Fruit fly (Drosophila melanogaster): ENCODE data around the gene Fum3.

DNA sequence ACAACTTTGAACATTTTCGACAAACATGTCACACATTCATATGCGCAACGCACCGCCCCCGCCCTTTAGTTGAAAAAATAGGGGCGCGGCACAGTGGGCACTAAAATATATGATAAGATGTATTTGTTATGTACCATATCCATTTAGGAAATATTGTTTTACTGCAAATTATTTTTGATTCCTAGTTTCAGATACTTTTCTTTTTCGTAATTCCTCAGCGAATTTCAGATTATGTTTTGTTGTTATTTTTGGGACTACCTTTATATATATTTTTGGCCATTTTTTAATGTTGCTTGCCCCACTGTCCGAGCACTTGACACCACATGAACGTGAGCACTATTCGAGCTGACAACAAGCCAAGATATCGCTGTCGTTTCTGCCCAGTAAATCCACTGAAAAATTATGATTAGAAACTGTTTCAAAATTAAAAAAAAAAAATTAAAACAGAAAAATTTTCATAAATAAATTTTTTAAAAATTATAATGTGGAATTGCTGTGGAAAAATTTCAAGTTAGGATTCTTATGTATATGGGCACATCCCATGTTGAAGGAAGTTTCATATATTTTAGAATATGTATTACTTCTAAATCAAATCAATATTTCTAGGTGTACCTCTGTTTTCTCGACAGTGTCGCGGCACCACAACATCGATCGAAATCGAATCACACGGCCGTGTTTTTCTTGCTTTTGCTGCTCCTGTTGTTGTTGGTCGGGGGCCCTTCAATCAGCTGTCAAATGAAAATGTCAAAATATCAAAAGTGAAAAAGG is 48.2 kb downstream of the Fum3 start:
- TF ChIP-seq CG12659 (GFP tag; optimal IDR thresholded peaks at IDR 0.05) (peak; percentile 93), BEAF-32 (GFP tag; optimal IDR thresholded peaks at IDR 0.05) (no peak)

Data from whole organism, embryonic.